Fruit fly (Drosophila melanogaster) whole organism, adult: ENCODE results near the gene Gem2.

ENCODE experiments used
- CG11617 ChIP-seq: fragments of 200-800 bp; sonication (Bioruptor generic); optimal IDR thresholded peaks from 2 replicates; lab custom pipeline; 2017; ENCODE audit warnings: mild to moderate bottlenecking, missing biosample characterization, missing genetic modification reagents, missing genetic modification characterization
- CG14711 ChIP-seq: fragments of 200-800 bp; sonication (Bioruptor generic); optimal IDR thresholded peaks from 2 replicates; lab custom pipeline; 2018; ENCODE audit warnings: missing biosample characterization, mild to moderate bottlenecking, missing genetic modification characterization, moderate library complexity
- CG33017 ChIP-seq: fragments of 200-800 bp; sonication (Bioruptor generic); optimal IDR thresholded peaks from 2 replicates; lab custom pipeline; 2018; ENCODE audit warnings: missing biosample characterization, mild to moderate bottlenecking, missing genetic modification characterization, moderate library complexity
- CG7101 ChIP-seq: fragments of 200-800 bp; sonication (Bioruptor generic); optimal IDR thresholded peaks from 2 replicates; lab custom pipeline; 2018; ENCODE audit warnings: missing biosample characterization, mild to moderate bottlenecking, missing genetic modification characterization, moderate library complexity
- Clk ChIP-seq: fragments of 200-800 bp; sonication (Bioruptor generic); optimal IDR thresholded peaks from 2 replicates; lab custom pipeline; 2017; ENCODE audit warnings: missing biosample characterization, missing genetic modification characterization
- Mnt ChIP-seq: fragments of 200-800 bp; sonication (Bioruptor generic); optimal IDR thresholded peaks from 2 replicates; lab custom pipeline; 2016; ENCODE audit warnings: missing biosample characterization, mild to moderate bottlenecking, missing genetic modification characterization
- bab1 ChIP-seq: fragments of 200-800 bp; sonication (Bioruptor generic); optimal IDR thresholded peaks from 3 replicates; lab custom pipeline; 2019; ENCODE audit warnings: missing biosample characterization, mild to moderate bottlenecking, missing genetic modification characterization, moderate library complexity
- cnc ChIP-seq, 2 experiments: fragments of >200 bp; optimal IDR thresholded peaks; 2 replicates each; lab custom pipeline; 2017
- kay ChIP-seq: fragments of 200-800 bp; sonication (Bioruptor generic); peaks from one replicate; lab custom pipeline; 2016; ENCODE audit warnings: missing biosample characterization, missing genetic modification characterization, borderline replicate concordance
- ovo ChIP-seq: fragments of 200-800 bp; sonication (Bioruptor generic); optimal IDR thresholded peaks from 2 replicates; lab custom pipeline; 2016; ENCODE audit warnings: missing biosample characterization, missing genetic modification characterization
- pad ChIP-seq: fragments of 200-800 bp; sonication (Bioruptor generic); optimal IDR thresholded peaks from 3 replicates; lab custom pipeline; 2017; ENCODE audit warnings: missing biosample characterization, missing genetic modification characterization, mild to moderate bottlenecking, moderate library complexity, missing genetic modification reagents
- tj ChIP-seq: fragments of 200-800 bp; sonication (Bioruptor generic); optimal IDR thresholded peaks from 3 replicates; lab custom pipeline; 2017; ENCODE audit warnings: missing biosample characterization, mild to moderate bottlenecking, missing genetic modification characterization, moderate library complexity
- toe ChIP-seq: fragments of 200-800 bp; sonication (Bioruptor generic); optimal IDR thresholded peaks from 2 replicates; lab custom pipeline; 2016; ENCODE audit warnings: missing biosample characterization, missing genetic modification characterization

Gene Gem2

dm6 chr3L:19053339-19053818 lies 46.8 kb downstream of the Gem2 start, which contains the start of gene CG43407:
CG43407 (minus strand) TSS chr3L:19053389.
- TF ChIP-seq CG7101 (tag; lab: Kevin White, UChicago) (no peak), CG11617 (GFP tag; lab: Kevin White, UChicago) (no peak), bab1 (GFP tag; lab: Kevin White, UChicago) (no peak), CG14711 (no peak), CG33017 (tag; lab: Kevin White, UChicago) (no peak), Mnt (no peak), kay (GFP tag; lab: Kevin White, UChicago) (no peak)

- TF ChIP-seq Clk (GFP tag; lab: Kevin White, UChicago) (no peak), kay (GFP tag; lab: Kevin White, UChicago) (peak; percentile 2)
Measured at dm6 chr3L:19051926-19052325, 48.2 kb downstream of the Gem2 start, which contains the start of gene Acp76A. Acp76A (minus strand) TSS chr3L:19052026.

- TF ChIP-seq cnc (optimal IDR thresholded peaks at IDR 0.05; lab: Kevin White, UChicago) (no peak), toe (GFP tag; lab: Kevin White, UChicago) (peak; percentile 7), ovo (no peak), pad (GFP tag; lab: Kevin White, UChicago) (no peak), tj (no peak)
Measured at dm6 chr3L:19049669-19050510, 50.3 kb downstream of the Gem2 start.
